Worm (Caenorhabditis elegans) whole organism, early embryonic: ENCODE results near the gene set-15.

Source experiments
- B0310.2 ChIP-seq: sonication (generic microtip); optimal IDR thresholded peaks from 2 replicates; lab custom pipeline; 2016; ENCODE audit warnings: mild to moderate bottlenecking, missing genetic modification characterization, missing compliant biosample characterization
- F13C5.2 ChIP-seq: sonication (generic microtip); optimal IDR thresholded peaks from 2 replicates; lab custom pipeline; 2017; ENCODE audit warnings: mild to moderate bottlenecking, missing genetic modification characterization, inconsistent platforms, missing compliant biosample characterization
- aly-1 ChIP-seq: sonication (generic microtip); optimal IDR thresholded peaks from 2 replicates; lab custom pipeline; 2016; ENCODE audit warnings: missing genetic modification characterization, missing compliant biosample characterization
- ama-1 ChIP-seq: fragments of 150-350 bp; optimal IDR thresholded peaks from 2 replicates; lab custom pipeline; 2014
- ceh-13 ChIP-seq: fragments of 200-800 bp; sonication (Bioruptor generic); optimal IDR thresholded peaks from 2 replicates; lab custom pipeline; 2018; ENCODE audit warnings: mild to moderate bottlenecking, missing genetic modification characterization, missing compliant biosample characterization
- ceh-36 ChIP-seq: sonication (generic microtip); optimal IDR thresholded peaks from 2 replicates; lab custom pipeline; 2016; ENCODE audit warnings: missing genetic modification characterization, inconsistent platforms, missing compliant biosample characterization
- ets-7 ChIP-seq: sonication (generic microtip); optimal IDR thresholded peaks from 2 replicates; lab custom pipeline; 2016; ENCODE audit warnings: missing genotype, missing genetic modification characterization, missing compliant biosample characterization
- flt-1 ChIP-seq: fragments of 200-800 bp; sonication (Bioruptor generic); IDR thresholded peaks from 2 replicates; pipeline ENCODE4 v1.3.6; 2022; ENCODE audit warnings: missing genetic modification characterization, missing compliant biosample characterization
- hmbx-1 ChIP-seq: sonication (generic microtip); optimal IDR thresholded peaks from 2 replicates; lab custom pipeline; 2016; ENCODE audit warnings: mild to moderate bottlenecking, missing genetic modification characterization, missing compliant biosample characterization
- hmg-4 ChIP-seq: fragments of 200-800 bp; sonication (Bioruptor generic); optimal IDR thresholded peaks from 2 replicates; lab custom pipeline; 2018; ENCODE audit warnings: mild to moderate bottlenecking, missing genetic modification characterization, missing compliant biosample characterization
- hnd-1 ChIP-seq: sonication (generic microtip); optimal IDR thresholded peaks from 2 replicates; lab custom pipeline; 2016; ENCODE audit warnings: missing genetic modification characterization, missing compliant biosample characterization
- pes-1 ChIP-seq: fragments of 200-800 bp; sonication (Bioruptor generic); IDR thresholded peaks from 2 replicates; pipeline ENCODE4 v1.3.6; 2022; ENCODE audit warnings: missing genetic modification reagents, missing genetic modification characterization, missing compliant biosample characterization
- scrt-1 ChIP-seq: fragments of 200-800 bp; sonication (Bioruptor generic); IDR thresholded peaks from 2 replicates; pipeline ENCODE4 v1.3.6; 2022; ENCODE audit warnings: missing genetic modification characterization, missing compliant biosample characterization
- sea-1 ChIP-seq: fragments of 200-800 bp; sonication (Bioruptor generic); conservative IDR thresholded peaks from 2 replicates; pipeline ENCODE4 v1.3.6; 2022; ENCODE audit warnings: missing genetic modification characterization, missing compliant biosample characterization
- tbx-11 ChIP-seq: fragments of 200-800 bp; sonication (Bioruptor generic); IDR thresholded peaks from 2 replicates; pipeline ENCODE4 v1.3.6; 2022; ENCODE audit warnings: missing genetic modification characterization, missing compliant biosample characterization
- tbx-37 ChIP-seq: fragments of 200-800 bp; sonication (Bioruptor generic); conservative IDR thresholded peaks from 2 replicates; pipeline ENCODE4 v1.3.6; 2022; ENCODE audit warnings: missing genetic modification reagents, missing genetic modification characterization, missing compliant biosample characterization
- tra-4 ChIP-seq: sonication (generic microtip); optimal IDR thresholded peaks from 2 replicates; lab custom pipeline; 2017; ENCODE audit warnings: missing genetic modification characterization, missing compliant biosample characterization

The set-15 gene

ce11 chrIV:4789445-4789844 is 9.4 kb upstream of the set-15 start, which contains the start of gene R11E3.1:
R11E3.1 (plus strand) TSS chrIV:4789745.
- TF ChIP-seq flt-1 (GFP tag; lab: Robert Waterston, UW), result no peak
- no peak for TF ChIP-seq sea-1 (GFP tag; lab: Robert Waterston, UW)
- no peak for TF ChIP-seq hmbx-1
- no peak for TF ChIP-seq ama-1 (lab: Kevin White, UChicago)
- TF ChIP-seq scrt-1 (GFP tag; lab: Robert Waterston, UW), result no peak
- no peak for TF ChIP-seq tbx-37
- TF ChIP-seq ceh-36, result no peak
- no peak for TF ChIP-seq pes-1 (GFP tag; lab: Robert Waterston, UW)
- no peak for TF ChIP-seq ets-7 (tag; lab: Kevin White, UChicago)
- TF ChIP-seq B0310.2 (tag; lab: Kevin White, UChicago), result no peak
- no peak for TF ChIP-seq tra-4 (tag; lab: Kevin White, UChicago)
- TF ChIP-seq ceh-13 (GFP tag; lab: Kevin White, UChicago), result no peak
- no peak for TF ChIP-seq hmg-4
- no peak for TF ChIP-seq F13C5.2
- no peak for TF ChIP-seq tbx-11 (GFP tag; lab: Robert Waterston, UW)
- no peak for TF ChIP-seq aly-1
- TF ChIP-seq hnd-1, result no peak

- no peak for TF ChIP-seq ama-1 (lab: Kevin White, UChicago)
- no peak for TF ChIP-seq ets-7 (tag; lab: Kevin White, UChicago)
- TF ChIP-seq tbx-37, result no peak
- TF ChIP-seq hmg-4, result no peak
- no peak for TF ChIP-seq tra-4 (tag; lab: Kevin White, UChicago)
- no peak for TF ChIP-seq sea-1 (GFP tag; lab: Robert Waterston, UW)
- no peak for TF ChIP-seq hnd-1
- TF ChIP-seq scrt-1 (GFP tag; lab: Robert Waterston, UW), result no peak
- TF ChIP-seq aly-1, result no peak
- TF ChIP-seq hmbx-1, result no peak
- no peak for TF ChIP-seq flt-1 (GFP tag; lab: Robert Waterston, UW)
- TF ChIP-seq ceh-36, result no peak
- TF ChIP-seq B0310.2 (tag; lab: Kevin White, UChicago), result no peak
- no peak for TF ChIP-seq F13C5.2
- TF ChIP-seq tbx-11 (GFP tag; lab: Robert Waterston, UW), result no peak
- no peak for TF ChIP-seq ceh-13 (GFP tag; lab: Kevin White, UChicago)
- TF ChIP-seq pes-1 (GFP tag; lab: Robert Waterston, UW), result no peak
Measured at ce11 chrIV:4788332-4788731, 8.3 kb upstream of the set-15 start, which contains the start of gene nhr-104. nhr-104 (minus strand) TSS chrIV:4788692.

ce11 chrIV:4781123-4781522 is 1.1 kb upstream of the set-15 start:
- TF ChIP-seq F13C5.2 (peak; percentile 18), ceh-13 (GFP tag; lab: Kevin White, UChicago) (no peak), ets-7 (tag; lab: Kevin White, UChicago) (no peak), hmg-4 (peak; percentile 55), tra-4 (tag; lab: Kevin White, UChicago) (no peak), ama-1 (lab: Kevin White, UChicago) (no peak), B0310.2 (tag; lab: Kevin White, UChicago) (no peak), tbx-37 (no peak)

- TF ChIP-seq ama-1 (lab: Kevin White, UChicago) (no peak), sea-1 (GFP tag; lab: Robert Waterston, UW) (no peak), scrt-1 (GFP tag; lab: Robert Waterston, UW) (no peak), F13C5.2 (no peak), tra-4 (tag; lab: Kevin White, UChicago) (no peak), aly-1 (no peak), tbx-11 (GFP tag; lab: Robert Waterston, UW) (no peak), B0310.2 (tag; lab: Kevin White, UChicago) (no peak), hmbx-1 (no peak), hmg-4 (no peak), hnd-1 (no peak)
Measured at ce11 chrIV:4776501-4776900, 3.5 kb downstream of the set-15 start.

- no peak for TF ChIP-seq ceh-13 (GFP tag; lab: Kevin White, UChicago)
- TF ChIP-seq tra-4 (tag; lab: Kevin White, UChicago), result no peak
- no peak for TF ChIP-seq aly-1
- no peak for TF ChIP-seq ama-1 (lab: Kevin White, UChicago)
- TF ChIP-seq tbx-37, result no peak
Measured at ce11 chrIV:4776001-4776400, 4.0 kb downstream of the set-15 start, which contains the start of gene R11E3.19. R11E3.19 (minus strand) TSS chrIV:4776101.

- TF ChIP-seq B0310.2 (tag; lab: Kevin White, UChicago) (no peak), hmg-4 (no peak), ceh-13 (GFP tag; lab: Kevin White, UChicago) (no peak), ceh-36 (no peak), flt-1 (GFP tag; lab: Robert Waterston, UW) (no peak), F13C5.2 (no peak), ets-7 (tag; lab: Kevin White, UChicago) (no peak), hnd-1 (no peak), sea-1 (GFP tag; lab: Robert Waterston, UW) (no peak), pes-1 (GFP tag; lab: Robert Waterston, UW) (no peak), aly-1 (no peak), tbx-11 (GFP tag; lab: Robert Waterston, UW) (no peak), tra-4 (tag; lab: Kevin White, UChicago) (no peak), hmbx-1 (no peak), scrt-1 (GFP tag; lab: Robert Waterston, UW) (no peak), tbx-37 (no peak), ama-1 (lab: Kevin White, UChicago) (no peak)
Measured at ce11 chrIV:4771792-4772191, 8.2 kb downstream of the set-15 start, which contains the start of gene R11E3.2. R11E3.2 (plus strand) TSS chrIV:4772092.

ce11 chrIV:4764422-4764821 is 15.6 kb downstream of the set-15 start, which contains the start of gene npp-26:
npp-26 (plus strand) TSS chrIV:4764722.
- TF ChIP-seq tra-4 (tag; lab: Kevin White, UChicago) (no peak), pes-1 (GFP tag; lab: Robert Waterston, UW) (no peak), ama-1 (lab: Kevin White, UChicago) (no peak), B0310.2 (tag; lab: Kevin White, UChicago) (no peak), F13C5.2 (no peak), aly-1 (no peak), flt-1 (GFP tag; lab: Robert Waterston, UW) (no peak), tbx-37 (no peak), hmbx-1 (no peak), ceh-13 (GFP tag; lab: Kevin White, UChicago) (no peak), hmg-4 (no peak)
